Fruit fly (Drosophila melanogaster): ENCODE results near the gene capt.
A peak's percentile ranks its signal among the peaks of the same experiment; 100 is the strongest.

capt gene

DNA sequence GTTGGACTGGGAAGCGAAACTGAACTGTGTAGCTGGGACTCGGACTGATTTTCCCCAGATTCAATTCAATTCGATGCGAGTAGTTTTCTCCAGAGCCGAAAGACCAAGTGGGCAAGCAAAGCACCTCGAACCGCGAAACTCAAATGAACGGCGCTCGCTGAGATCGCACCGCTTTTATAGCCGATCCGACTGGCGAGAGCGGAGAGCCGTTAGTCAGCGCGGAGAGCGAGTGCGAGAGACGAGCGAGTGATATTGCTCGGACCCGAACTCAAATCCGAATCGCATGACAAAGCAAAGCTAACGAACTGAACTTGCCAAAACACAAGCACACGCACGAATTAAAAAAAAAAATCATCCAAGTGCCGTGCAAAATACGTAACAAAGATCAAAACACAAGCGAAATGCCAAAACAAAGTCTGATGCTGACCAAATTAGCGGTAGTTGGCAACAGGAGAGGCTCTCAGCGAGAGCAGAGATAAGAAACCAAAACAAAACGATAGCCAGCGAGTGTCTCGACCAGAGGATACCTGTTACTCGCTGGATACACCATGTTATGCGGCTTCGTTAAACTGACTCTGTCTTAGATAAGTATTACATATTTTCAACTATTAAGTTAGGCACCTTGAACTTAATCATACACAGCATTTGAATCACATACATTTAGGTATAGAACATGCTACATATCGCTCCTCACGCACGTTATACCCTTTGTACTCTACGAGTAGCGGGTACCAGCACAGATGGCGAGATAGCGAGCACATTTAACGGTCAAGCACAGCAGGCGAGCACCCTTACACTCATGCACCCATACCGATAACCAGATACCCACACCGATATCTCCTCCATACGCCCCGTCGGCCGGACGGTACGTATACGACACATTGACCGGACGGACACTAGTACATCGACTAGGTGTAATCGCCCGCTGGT, 38.9 kb downstream of the capt start (continued):
- peak; percentile 82 for TF ChIP-seq Drgx (GFP tag; IDR thresholded peaks at IDR 0.05)
- TF ChIP-seq BEAF-32 (GFP tag; optimal IDR thresholded peaks at IDR 0.05), result no peak
- TF ChIP-seq Ptx1 (GFP tag; IDR thresholded peaks at IDR 0.05), result peak; percentile 84
- TF ChIP-seq salm (tag; optimal IDR thresholded peaks at IDR 0.05), result peak; percentile 48
- no peak for TF ChIP-seq sc (optimal IDR thresholded peaks at IDR 0.05)
- peak; percentile 47 for TF ChIP-seq sc (GFP tag; optimal IDR thresholded peaks at IDR 0.05)
- peak; percentile 39 for TF ChIP-seq CG4617 (GFP tag; optimal IDR thresholded peaks at IDR 0.05; ENCODE audit: borderline replicate concordance)
- TF ChIP-seq CG9817 (tag; optimal IDR thresholded peaks at IDR 0.05), result peak; percentile 68
- peak; percentile 73 for TF ChIP-seq CG31441 (GFP tag; IDR thresholded peaks at IDR 0.05)
- peak; percentile 29 for TF ChIP-seq CG10267 (tag; optimal IDR thresholded peaks at IDR 0.05)
- TF ChIP-seq aop (GFP tag; IDR thresholded peaks at IDR 0.05), result no peak
- TF ChIP-seq Max (GFP tag; optimal IDR thresholded peaks at IDR 0.05), result peak; percentile 66
- peak; percentile 55 for TF ChIP-seq gcm2 (GFP tag; optimal IDR thresholded peaks at IDR 0.05)
- no peak for TF ChIP-seq sima (GFP tag; optimal IDR thresholded peaks at IDR 0.05)
- TF ChIP-seq lmd (GFP tag; IDR thresholded peaks at IDR 0.05), result peak; percentile 82
- no peak for TF ChIP-seq CG14860 (GFP tag; IDR thresholded peaks at IDR 0.05; ENCODE audit: partially characterized antibody)
- TF ChIP-seq nerfin-2 (GFP tag; IDR thresholded peaks at IDR 0.05; ENCODE audit: partially characterized antibody), result no peak
- TF ChIP-seq CG17361 (GFP tag; IDR thresholded peaks at IDR 0.05), result peak; percentile 77
- peak; percentile 72 for TF ChIP-seq peb (GFP tag; IDR thresholded peaks at IDR 0.05)
- TF ChIP-seq ewg (GFP tag; optimal IDR thresholded peaks at IDR 0.05), result peak; percentile 53
- peak; percentile 45 for TF ChIP-seq CG17568 (GFP tag; optimal IDR thresholded peaks at IDR 0.05)
- TF ChIP-seq CG13296 (GFP tag; optimal IDR thresholded peaks at IDR 0.05), result peak; percentile 50
- TF ChIP-seq Bgb (GFP tag; IDR thresholded peaks at IDR 0.05; ENCODE audit: partially characterized antibody), result peak; percentile 67
- TF ChIP-seq chif (GFP tag; optimal IDR thresholded peaks at IDR 0.05), result peak in 1 of 2 experiments; percentile 65
- TF ChIP-seq grau (tag; optimal IDR thresholded peaks at IDR 0.05), result peak; percentile 78
- TF ChIP-seq CG9876 (GFP tag; optimal IDR thresholded peaks at IDR 0.05), result peak; percentile 58
- peak; percentile 80 for TF ChIP-seq CG2678 (tag; optimal IDR thresholded peaks at IDR 0.05)
- TF ChIP-seq corto (GFP tag; optimal IDR thresholded peaks at IDR 0.05), result peak; percentile 87
- peak; percentile 18 for TF ChIP-seq Dad (GFP tag; optimal IDR thresholded peaks at IDR 0.05)
- TF ChIP-seq CG7928 (GFP tag; optimal IDR thresholded peaks at IDR 0.05), result no peak
- no peak for TF ChIP-seq run (tag; optimal IDR thresholded peaks at IDR 0.05)
- peak; percentile 70 for TF ChIP-seq caup (GFP tag; optimal IDR thresholded peaks at IDR 0.05; ENCODE audit: severe bottlenecking)
- TF ChIP-seq twi (tag; optimal IDR thresholded peaks at IDR 0.05), result peak; percentile 75
- TF ChIP-seq prd (optimal IDR thresholded peaks at IDR 0.05), result no peak
- TF ChIP-seq prd (GFP tag; IDR thresholded peaks at IDR 0.05), result peak; percentile 88
- peak; percentile 23 to 53 for TF ChIP-seq Pdp1 (GFP tag; optimal IDR thresholded peaks at IDR 0.05)
- 0 out of 2 replicates have a peak, but pooled peaks have one; percentile 18 for TF ChIP-seq cas (GFP tag; IDR thresholded peaks at IDR 0.05)
- TF ChIP-seq NK7.1 (GFP tag; optimal IDR thresholded peaks at IDR 0.05), result no peak
- no peak for TF ChIP-seq Scr (GFP tag; IDR thresholded peaks at IDR 0.05; ENCODE audit: partially characterized antibody)
- no peak for TF ChIP-seq CG7963 (GFP tag; IDR thresholded peaks at IDR 0.05; ENCODE audit: partially characterized antibody)
- peak; percentile 48 for TF ChIP-seq MTF-1 (GFP tag; optimal IDR thresholded peaks at IDR 0.05; ENCODE audit: borderline replicate concordance)
- peak; percentile 50 for TF ChIP-seq fru (optimal IDR thresholded peaks at IDR 0.05)
- peak; percentile 49 for TF ChIP-seq Mad (GFP tag; optimal IDR thresholded peaks at IDR 0.05)
- TF ChIP-seq Vsx1 (GFP tag; optimal IDR thresholded peaks at IDR 0.05), result peak; percentile 33
- TF ChIP-seq row (GFP tag; IDR thresholded peaks at IDR 0.05), result peak; percentile 98
- TF ChIP-seq br (optimal IDR thresholded peaks at IDR 0.05), result no peak
- peak; percentile 40 for TF ChIP-seq CG8089 (GFP tag; optimal IDR thresholded peaks at IDR 0.05)
- peak; percentile 49; the same call in 1 of the 2 replicates for TF ChIP-seq Adf1 (GFP tag; IDR thresholded peaks at IDR 0.05)
- peak; percentile 56 for TF ChIP-seq Usf (GFP tag; optimal IDR thresholded peaks at IDR 0.05)
